Worm (Caenorhabditis elegans) whole organism, young adult: ENCODE data around the gene rde-12.

ENCODE experiments used
- B0035.1 ChIP-seq: sonication (generic microtip); optimal IDR thresholded peaks from 2 replicates; lab custom pipeline; 2016; ENCODE audit warnings: missing genetic modification characterization, mild to moderate bottlenecking, missing compliant biosample characterization, missing genotype, missing genetic modification reagents
- Y79H2A.3 ChIP-seq: fragments of 200-800 bp; sonication (Bioruptor generic); conservative IDR thresholded peaks from 2 replicates; pipeline ENCODE4 v1.3.6; 2022; ENCODE audit warnings: missing genetic modification reagents, missing genetic modification characterization, missing compliant biosample characterization
- ceh-91 ChIP-seq: fragments of 200-800 bp; sonication (Bioruptor generic); IDR thresholded peaks from 2 replicates; pipeline ENCODE4 v1.3.6; 2022; ENCODE audit warnings: missing genetic modification reagents, missing genetic modification characterization, missing compliant biosample characterization
- ekl-4 ChIP-seq: fragments of 200-800 bp; sonication (Bioruptor generic); IDR thresholded peaks from 2 replicates; pipeline ENCODE4 v1.3.6; 2022; ENCODE audit warnings: missing genetic modification reagents, missing genetic modification characterization, missing compliant biosample characterization
- lsl-1 ChIP-seq: fragments of 200-800 bp; sonication (Bioruptor generic); optimal IDR thresholded peaks from 2 replicates; lab custom pipeline; 2018; ENCODE audit warnings: mild to moderate bottlenecking, missing genetic modification characterization, moderate library complexity, missing compliant biosample characterization
- sea-2 ChIP-seq: fragments of 200-800 bp; sonication (Bioruptor generic); IDR thresholded peaks from 2 replicates; pipeline ENCODE4 v1.3.6; 2022; ENCODE audit warnings: missing genetic modification characterization, missing compliant biosample characterization
- unc-62 ChIP-seq: fragments of 150-350 bp; optimal IDR thresholded peaks from 2 replicates; lab custom pipeline; 2014; ENCODE audit warnings: missing biosample characterization, missing genetic modification reagents, missing genetic modification characterization
- ztf-25 ChIP-seq: fragments of 200-800 bp; sonication (Bioruptor generic); IDR thresholded peaks from 2 replicates; pipeline ENCODE4 v1.3.6; 2022; ENCODE audit warnings: missing genetic modification reagents, missing genetic modification characterization, missing compliant biosample characterization
- ztf-6 ChIP-seq: fragments of 200-800 bp; sonication (Bioruptor generic); IDR thresholded peaks from 2 replicates; pipeline ENCODE4 v1.3.6; 2022; ENCODE audit warnings: missing genetic modification reagents, missing genetic modification characterization, missing compliant biosample characterization

DNA sequence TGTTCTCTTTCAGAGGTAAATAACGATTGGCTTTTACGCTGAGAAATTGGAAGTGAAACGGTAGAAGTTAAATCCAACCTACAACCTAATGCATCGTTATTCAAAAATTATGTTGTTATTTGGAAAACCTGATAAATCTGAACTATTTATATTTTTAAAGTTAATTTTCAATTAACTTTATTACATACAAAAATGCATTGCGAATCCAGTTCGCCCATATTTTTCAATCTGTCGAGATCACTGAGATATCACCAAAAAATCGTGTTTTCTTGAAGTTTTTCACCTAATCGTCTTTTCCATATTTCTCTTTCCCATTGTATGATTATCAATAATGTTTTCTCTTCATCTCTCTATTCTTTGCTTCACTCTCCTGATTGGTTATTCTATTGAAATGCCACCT is 44.5 kb upstream of the rde-12 start, which contains the start of gene F53F4.15:
- TF ChIP-seq ztf-25 (GFP tag; lab: Robert Waterston, UW) (no peak), ztf-6 (GFP tag; lab: Robert Waterston, UW) (no peak), B0035.1 (tag; lab: Kevin White, UChicago) (no peak), sea-2 (GFP tag; lab: Robert Waterston, UW) (no peak), ekl-4 (GFP tag; lab: Robert Waterston, UW) (no peak), lsl-1 (no peak), Y79H2A.3 (GFP tag; lab: Robert Waterston, UW) (no peak), unc-62 (GFP tag; lab: Kevin White, UChicago) (no peak), ceh-91 (no peak)
